Worm (Caenorhabditis elegans) whole organism, L2 larva: ENCODE measurements around the gene ZK662.2.

Source experiments
- C34F6.9 ChIP-seq: fragments of 150-350 bp; optimal IDR thresholded peaks from 2 replicates; lab custom pipeline; 2014; ENCODE audit warnings: missing biosample characterization, missing genetic modification characterization
- F13H6.1 ChIP-seq: sonication (generic microtip); optimal IDR thresholded peaks from 2 replicates; lab custom pipeline; 2016; ENCODE audit warnings: missing genetic modification characterization, missing compliant biosample characterization
- R02D3.7 ChIP-seq: fragments of 150-350 bp; optimal IDR thresholded peaks from 2 replicates; lab custom pipeline; 2014; ENCODE audit warnings: missing biosample characterization, missing genetic modification characterization
- Y55F3AM.14 ChIP-seq: fragments of 200-800 bp; sonication (Bioruptor generic); optimal IDR thresholded peaks from 2 replicates; lab custom pipeline; 2018; ENCODE audit warnings: mild to moderate bottlenecking, missing genetic modification characterization, missing compliant biosample characterization
- ZK546.5 ChIP-seq: sonication (generic microtip); optimal IDR thresholded peaks from 2 replicates; lab custom pipeline; 2017; ENCODE audit warnings: missing biosample characterization, missing genetic modification characterization
- alr-1 ChIP-seq: fragments of 150-350 bp; optimal IDR thresholded peaks from 2 replicates; lab custom pipeline; 2014; ENCODE audit warnings: missing biosample characterization, missing genetic modification characterization
- ama-1 ChIP-seq: fragments of 150-350 bp; optimal IDR thresholded peaks from 2 replicates; lab custom pipeline; 2018; ENCODE audit warnings: inconsistent platforms
- blmp-1 ChIP-seq: sonication (generic microtip); optimal IDR thresholded peaks from 2 replicates; lab custom pipeline; 2017; ENCODE audit warnings: missing genetic modification characterization, mild to moderate bottlenecking, missing compliant biosample characterization, antibody characterized with exemption, moderate library complexity; ENCODE audit not compliant: insufficient read depth
- crh-2 ChIP-seq: sonication (generic microtip); optimal IDR thresholded peaks from 2 replicates; lab custom pipeline; 2017; ENCODE audit warnings: missing biosample characterization, missing genetic modification characterization
- egl-27 ChIP-seq: sonication (generic microtip); optimal IDR thresholded peaks from 3 replicates; lab custom pipeline; 2017; ENCODE audit warnings: missing biosample characterization, missing genetic modification reagents, missing genetic modification characterization
- elt-1 ChIP-seq: fragments of 150-350 bp; optimal IDR thresholded peaks from 2 replicates; lab custom pipeline; 2014; ENCODE audit warnings: missing biosample characterization, missing genetic modification characterization
- elt-3 ChIP-seq: sonication (generic microtip); optimal IDR thresholded peaks from 2 replicates; lab custom pipeline; 2017; ENCODE audit warnings: missing biosample characterization, missing genetic modification characterization
- fos-1 ChIP-seq: fragments of 150-350 bp; optimal IDR thresholded peaks from 2 replicates; lab custom pipeline; 2014; ENCODE audit warnings: missing biosample characterization, missing genetic modification characterization
- gmeb-1 ChIP-seq: fragments of 150-350 bp; optimal IDR thresholded peaks from 2 replicates; lab custom pipeline; 2014; ENCODE audit warnings: missing biosample characterization, missing genetic modification characterization
- lin-13 ChIP-seq: fragments of 150-350 bp; optimal IDR thresholded peaks from 2 replicates; lab custom pipeline; 2014; ENCODE audit warnings: missing biosample characterization, missing genetic modification reagents, missing genetic modification characterization
- lin-39 ChIP-seq: fragments of 150-350 bp; optimal IDR thresholded peaks from 2 replicates; lab custom pipeline; 2014; ENCODE audit warnings: missing biosample characterization, missing genetic modification reagents, missing genetic modification characterization
- mab-5 ChIP-seq: fragments of 150-350 bp; optimal IDR thresholded peaks from 2 replicates; lab custom pipeline; 2014; ENCODE audit warnings: missing biosample characterization, missing genetic modification characterization
- mdl-1 ChIP-seq, 2 experiments: fragments of 150-350 bp in 1 of 2; sonication (generic microtip) in 1 of 2; optimal IDR thresholded peaks; 2 replicates each; lab custom pipeline; 2017; ENCODE audit warnings: missing biosample characterization in 2 of 2, missing genetic modification characterization in 2 of 2
- nhr-10 ChIP-seq: sonication (generic microtip); optimal IDR thresholded peaks from 2 replicates; lab custom pipeline; 2017; ENCODE audit warnings: missing biosample characterization, missing genetic modification characterization
- nhr-12 ChIP-seq: fragments of 150-350 bp; optimal IDR thresholded peaks from 2 replicates; lab custom pipeline; 2014; ENCODE audit warnings: missing biosample characterization, missing genetic modification characterization
- nhr-129 ChIP-seq: fragments of 150-350 bp; optimal IDR thresholded peaks from 2 replicates; lab custom pipeline; 2014; ENCODE audit warnings: missing biosample characterization, missing genetic modification characterization
- nhr-21 ChIP-seq: fragments of 150-350 bp; optimal IDR thresholded peaks from 2 replicates; lab custom pipeline; 2014; ENCODE audit warnings: missing biosample characterization, missing genetic modification characterization
- nhr-23 ChIP-seq: fragments of 150-350 bp; optimal IDR thresholded peaks from 2 replicates; lab custom pipeline; 2014; ENCODE audit warnings: missing biosample characterization, missing genetic modification reagents, missing genetic modification characterization
- nhr-237 ChIP-seq: fragments of 150-350 bp; optimal IDR thresholded peaks from 2 replicates; lab custom pipeline; 2014; ENCODE audit warnings: missing biosample characterization, missing genetic modification characterization
- nhr-25 ChIP-seq: fragments of 150-350 bp; sonication (generic microtip); optimal IDR thresholded peaks from 3 replicates; lab custom pipeline; 2014; ENCODE audit warnings: missing biosample characterization, missing genetic modification characterization
- nhr-6 ChIP-seq: fragments of 150-350 bp; optimal IDR thresholded peaks from 2 replicates; lab custom pipeline; 2014; ENCODE audit warnings: missing biosample characterization, missing genetic modification characterization
- nhr-77 ChIP-seq: fragments of 150-350 bp; optimal IDR thresholded peaks from 2 replicates; lab custom pipeline; 2014; ENCODE audit warnings: missing biosample characterization, missing genetic modification characterization
- peb-1 ChIP-seq: fragments of 150-350 bp; optimal IDR thresholded peaks from 2 replicates; lab custom pipeline; 2014; ENCODE audit warnings: missing biosample characterization, missing genetic modification characterization
- sem-4 ChIP-seq: fragments of 150-350 bp; optimal IDR thresholded peaks from 2 replicates; lab custom pipeline; 2014; ENCODE audit warnings: missing biosample characterization, missing genetic modification reagents, missing genetic modification characterization
- sma-3 ChIP-seq: sonication (generic microtip); optimal IDR thresholded peaks from 2 replicates; lab custom pipeline; 2016; ENCODE audit warnings: missing genetic modification reagents, missing genetic modification characterization, missing compliant biosample characterization
- sma-9 ChIP-seq, 2 experiments: fragments of 150-350 bp in 1 of 2; sonication (generic microtip) in 1 of 2; optimal IDR thresholded peaks; 2 replicates each; lab custom pipeline; 2014 to 2016; ENCODE audit warnings: missing genetic modification characterization in 2 of 2, mild to moderate bottlenecking in 1 of 2, missing biosample characterization in 1 of 2, missing compliant biosample characterization in 1 of 2, missing genetic modification reagents in 1 of 2, moderate library complexity in 1 of 2
- snpc-4 ChIP-seq: fragments of 150-350 bp; optimal IDR thresholded peaks from 2 replicates; lab custom pipeline; 2014; ENCODE audit warnings: missing biosample characterization, missing genetic modification characterization
- unc-39 ChIP-seq: fragments of 150-350 bp; optimal IDR thresholded peaks from 2 replicates; lab custom pipeline; 2014; ENCODE audit warnings: missing biosample characterization, missing genetic modification characterization
- unc-55 ChIP-seq: fragments of 150-350 bp; sonication (generic microtip); optimal IDR thresholded peaks from 3 replicates; lab custom pipeline; 2014; ENCODE audit warnings: missing biosample characterization, missing genetic modification reagents, missing genetic modification characterization
- unc-62 ChIP-seq: fragments of 150-350 bp; optimal IDR thresholded peaks from 2 replicates; lab custom pipeline; 2014; ENCODE audit warnings: missing biosample characterization, missing genetic modification reagents, missing genetic modification characterization
- zag-1 ChIP-seq: fragments of 150-350 bp; optimal IDR thresholded peaks from 2 replicates; lab custom pipeline; 2014; ENCODE audit warnings: missing biosample characterization, missing genetic modification characterization
- ztf-1 ChIP-seq: fragments of 200-800 bp; sonication (Bioruptor generic); conservative IDR thresholded peaks from 2 replicates; pipeline ENCODE4 v1.3.6; 2022; ENCODE audit warnings: missing genetic modification characterization, missing compliant biosample characterization
- ztf-11 ChIP-seq: sonication (generic microtip); optimal IDR thresholded peaks from 2 replicates; lab custom pipeline; 2017; ENCODE audit warnings: missing biosample characterization, missing genetic modification characterization
- ztf-4 ChIP-seq: fragments of 150-350 bp; optimal IDR thresholded peaks from 2 replicates; lab custom pipeline; 2014; ENCODE audit warnings: missing biosample characterization, missing genetic modification characterization

ZK662.2 gene

DNA sequence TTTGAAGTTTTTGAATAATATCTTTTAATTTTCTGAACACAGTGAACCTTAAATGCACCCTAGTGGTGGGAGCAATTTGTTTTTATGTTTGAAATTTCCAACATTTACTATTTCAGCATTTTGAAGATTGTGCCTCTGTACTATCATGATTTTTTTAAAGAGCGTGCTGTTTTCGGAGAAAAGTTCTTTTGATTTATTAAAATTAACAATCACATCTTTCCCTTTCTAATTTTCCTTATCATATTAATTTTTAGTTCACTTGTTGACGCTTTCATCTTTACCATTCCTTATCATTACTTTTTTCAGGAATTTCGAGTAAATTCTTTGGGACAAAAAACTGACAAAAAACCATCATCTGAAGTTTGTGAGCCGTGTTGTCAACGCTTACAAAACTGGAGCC lies 11.4 kb downstream of the ZK662.2 start, which contains the start of gene nhr-48:
TSS of gene nhr-48 (plus strand) at position 301 of the 400 bp plus-strand sequence.
- TF ChIP-seq blmp-1 (tag; lab: Kevin White, UChicago) = no peak
- no peak for TF ChIP-seq nhr-25 (tag; lab: Kevin White, UChicago)
- TF ChIP-seq nhr-6 = no peak
- TF ChIP-seq snpc-4 = no peak

DNA sequence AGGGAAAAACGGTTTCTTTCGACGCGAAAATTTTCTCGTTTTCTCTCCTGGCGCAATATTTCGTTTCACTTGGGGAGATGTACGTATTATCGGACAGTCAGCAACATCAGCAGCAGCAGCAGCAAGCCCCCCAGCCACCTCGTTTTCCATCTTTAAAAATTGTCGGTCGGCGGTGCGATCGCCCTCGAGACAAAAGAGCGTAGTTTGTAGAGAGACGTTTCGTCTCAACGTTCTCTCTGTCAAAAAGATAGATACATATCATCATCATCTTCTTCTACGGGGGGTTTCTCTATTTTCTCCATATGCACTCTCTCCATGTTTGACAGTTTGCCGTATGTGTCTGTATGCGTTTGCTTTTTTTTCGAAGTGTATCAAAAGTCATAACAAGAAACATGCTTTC lies 13.1 kb downstream of the ZK662.2 start:
- no peak for TF ChIP-seq nhr-237 (tag; lab: Kevin White, UChicago)
- no peak for TF ChIP-seq nhr-23 (tag; lab: Kevin White, UChicago)
- peak; percentile 24 for TF ChIP-seq F13H6.1 (tag; lab: Kevin White, UChicago)
- TF ChIP-seq unc-39 (tag; lab: Kevin White, UChicago) = no peak
- TF ChIP-seq nhr-21 (tag; lab: Kevin White, UChicago) = peak; percentile 80
- no peak for TF ChIP-seq unc-62 (GFP tag; lab: Kevin White, UChicago)
- no peak for TF ChIP-seq unc-55 (GFP tag; lab: Kevin White, UChicago)
- no peak for TF ChIP-seq mab-5 (tag; lab: Kevin White, UChicago)
- no peak for TF ChIP-seq lin-13 (GFP tag; lab: Kevin White, UChicago)
- peak; percentile 5 for TF ChIP-seq sem-4 (tag; lab: Kevin White, UChicago)
- no peak for TF ChIP-seq lin-39 (tag; lab: Kevin White, UChicago)
- TF ChIP-seq nhr-10 (tag; lab: Kevin White, UChicago) = no peak
- no peak for TF ChIP-seq nhr-77 (tag; lab: Kevin White, UChicago)
- TF ChIP-seq nhr-129 (tag; lab: Kevin White, UChicago) = peak; percentile 71
- no peak for TF ChIP-seq nhr-12
- no peak for TF ChIP-seq R02D3.7 (tag; lab: Kevin White, UChicago)
- TF ChIP-seq ztf-11 (tag; lab: Kevin White, UChicago) = no peak
- TF ChIP-seq blmp-1 (tag; lab: Kevin White, UChicago) = peak; percentile 71
- TF ChIP-seq sma-3 (GFP tag; lab: Kevin White, UChicago) = peak; percentile 61
- peak; percentile 61 for TF ChIP-seq crh-2 (tag; lab: Kevin White, UChicago)
- TF ChIP-seq mdl-1 (tag; optimal IDR thresholded peaks at IDR 0.05; lab: Kevin White, UChicago) = peak; percentile 38 to 87
- TF ChIP-seq snpc-4 = no peak
- TF ChIP-seq C34F6.9 (tag; lab: Kevin White, UChicago) = no peak
- peak; percentile 57 for TF ChIP-seq fos-1 (tag; lab: Kevin White, UChicago)
- TF ChIP-seq egl-27 (tag; lab: Kevin White, UChicago) = peak; percentile 3
- peak; percentile 28 for TF ChIP-seq gmeb-1 (tag; lab: Kevin White, UChicago)
- no peak for TF ChIP-seq Y55F3AM.14 (GFP tag; lab: Kevin White, UChicago)
- peak; percentile 61 for TF ChIP-seq nhr-25 (tag; lab: Kevin White, UChicago)
- TF ChIP-seq sma-9 (GFP tag; optimal IDR thresholded peaks at IDR 0.05; lab: Kevin White, UChicago) = peak; percentile 91
- no peak for TF ChIP-seq sma-9 (tag; optimal IDR thresholded peaks at IDR 0.05; lab: Kevin White, UChicago)
- no peak for TF ChIP-seq ama-1 (lab: Kevin White, UChicago)
- no peak for TF ChIP-seq elt-3 (tag; lab: Kevin White, UChicago)
- TF ChIP-seq, all 48 proteins: peak for 13

DNA sequence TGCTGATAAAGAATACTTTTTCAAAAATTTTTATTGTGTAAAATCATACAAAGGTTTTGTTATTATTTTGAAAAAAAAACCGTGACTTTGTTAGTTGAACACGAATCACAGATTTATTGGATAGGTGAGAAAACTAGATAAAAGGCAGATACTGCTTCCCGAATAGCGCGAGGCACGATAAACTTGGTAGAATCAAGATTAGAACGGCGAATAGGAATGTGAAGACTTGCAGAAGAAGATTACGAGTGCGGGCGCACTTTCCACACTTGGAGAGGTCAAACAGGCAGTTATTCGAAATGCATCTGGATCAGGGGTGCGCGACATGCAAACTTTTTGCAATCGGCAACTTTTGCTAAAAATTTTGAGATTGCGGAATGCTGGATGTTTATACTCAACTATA lies 16.7 kb downstream of the ZK662.2 start:
- TF ChIP-seq sma-9 (GFP tag; optimal IDR thresholded peaks at IDR 0.05; lab: Kevin White, UChicago) (peak; percentile 61), sma-9 (tag; optimal IDR thresholded peaks at IDR 0.05; lab: Kevin White, UChicago) (no peak), elt-1 (peak; percentile 78), alr-1 (tag; lab: Kevin White, UChicago) (no peak)

DNA sequence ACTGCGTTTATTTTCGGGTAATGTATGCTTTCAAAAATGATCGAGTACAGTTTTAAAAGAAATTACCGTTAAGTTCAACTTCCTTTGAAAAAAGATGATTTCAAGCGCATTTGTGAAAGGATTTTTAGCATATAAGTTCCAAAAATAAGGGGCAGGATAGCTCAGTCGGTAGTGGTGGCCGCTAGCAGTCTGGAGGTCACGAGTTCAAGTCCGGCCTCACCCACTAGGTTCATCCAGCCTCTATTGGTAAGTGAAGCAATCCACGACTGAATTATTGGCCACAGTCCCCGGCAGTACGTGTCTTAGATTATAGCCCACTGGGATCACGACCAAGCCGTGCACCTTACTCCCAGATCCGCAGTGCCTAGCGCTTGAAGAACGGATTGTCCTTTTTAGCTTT lies 20.5 kb downstream of the ZK662.2 start:
- TF ChIP-seq ztf-4 (tag; lab: Kevin White, UChicago) = no peak

DNA sequence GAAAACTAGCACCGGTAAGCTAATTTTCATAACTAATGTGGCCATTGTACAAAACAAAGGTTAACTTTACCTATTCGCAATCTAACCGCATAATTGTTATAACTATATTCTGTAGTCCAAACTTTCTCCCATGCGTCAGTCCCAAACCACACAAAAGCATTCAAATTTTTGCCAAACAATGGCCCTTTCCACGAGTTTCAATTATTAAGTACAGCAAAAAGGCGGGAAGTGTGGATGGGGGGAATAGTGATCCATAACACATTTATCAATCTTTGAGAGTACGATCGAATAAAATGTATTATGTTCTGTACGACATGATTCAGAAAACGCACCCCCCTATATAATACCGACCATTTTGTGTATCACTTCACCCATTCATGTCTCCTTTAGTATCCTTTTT lies 21.8 kb downstream of the ZK662.2 start, which contains the start of gene ZK662.6:
TSS of gene ZK662.6 (plus strand) at position 301 of the 400 bp plus-strand sequence.
- TF ChIP-seq zag-1 (tag; lab: Kevin White, UChicago) (no peak), nhr-6 (no peak), unc-62 (GFP tag; lab: Kevin White, UChicago) (no peak), ztf-1 (no peak), nhr-10 (tag; lab: Kevin White, UChicago) (no peak), blmp-1 (tag; lab: Kevin White, UChicago) (no peak), elt-3 (tag; lab: Kevin White, UChicago) (no peak), nhr-77 (tag; lab: Kevin White, UChicago) (no peak), ZK546.5 (tag; lab: Kevin White, UChicago) (no peak), nhr-23 (tag; lab: Kevin White, UChicago) (no peak), lin-39 (tag; lab: Kevin White, UChicago) (no peak), snpc-4 (no peak), nhr-237 (tag; lab: Kevin White, UChicago) (no peak), mab-5 (tag; lab: Kevin White, UChicago) (no peak), nhr-12 (no peak), peb-1 (no peak)
